Fruit fly (Drosophila melanogaster): ENCODE measurements around the gene Cyp313a3.

- no peak for TF ChIP-seq CTCF (optimal IDR thresholded peaks at IDR 0.05)
- no peak for TF ChIP-seq CG8478 (optimal IDR thresholded peaks at IDR 0.05)
Observed at dm6 chr3R:12194911-12195310, 44.2 kb downstream of the Cyp313a3 start, which contains the start of the genes eIF3d2 and CG43450.
